Fruit fly (Drosophila melanogaster) whole organism, embryonic: ENCODE data around the gene Jhbp11.
A peak's percentile ranks its signal among the peaks of the same experiment; 100 is the strongest.

Experiments used
- Awh ChIP-seq: fragments of 200-800 bp; sonication (Bioruptor generic); IDR thresholded peaks from 2 replicates; pipeline ENCODE4, ENCODE4 v1.3.6; 2022; ENCODE audit warnings: missing biosample characterization, missing genetic modification characterization
- B-H2 ChIP-seq: fragments of 200-800 bp; sonication (Bioruptor generic); optimal IDR thresholded peaks from 2 replicates; lab custom pipeline; 2018; ENCODE audit warnings: missing biosample characterization, mild to moderate bottlenecking, missing genetic modification characterization
- CG10209 ChIP-seq: fragments of 200-800 bp; sonication (Bioruptor generic); optimal IDR thresholded peaks from 3 replicates; lab custom pipeline; 2017; ENCODE audit warnings: missing biosample characterization, mild to moderate bottlenecking, missing genetic modification characterization, missing genetic modification reagents
- CG10979 ChIP-seq: fragments of 200-800 bp; sonication (Bioruptor generic); optimal IDR thresholded peaks from 2 replicates; lab custom pipeline; 2018; ENCODE audit warnings: missing biosample characterization, mild to moderate bottlenecking, missing genetic modification characterization, moderate library complexity
- CG11504 ChIP-seq: fragments of 200-800 bp; sonication (Bioruptor generic); optimal IDR thresholded peaks from 3 replicates; lab custom pipeline; 2019; ENCODE audit warnings: missing biosample characterization, mild to moderate bottlenecking, missing genetic modification characterization, moderate library complexity
- CG12744 ChIP-seq: fragments of 200-800 bp; sonication (Bioruptor generic); optimal IDR thresholded peaks from 2 replicates; lab custom pipeline; 2016; ENCODE audit warnings: missing biosample characterization, missing genetic modification characterization
- CG14014 ChIP-seq: fragments of 200-800 bp; sonication (Bioruptor generic); IDR thresholded peaks from 2 replicates; pipeline ENCODE4 v1.3.6; 2022; ENCODE audit warnings: missing biosample characterization, missing genetic modification characterization
- CG14050 ChIP-seq: fragments of 200-800 bp; sonication (Bioruptor generic); IDR thresholded peaks from 3 replicates; pipeline ENCODE4 v1.3.6; 2022; ENCODE audit warnings: missing biosample characterization, missing genetic modification characterization
- CG14667 ChIP-seq: fragments of 200-800 bp; sonication (Bioruptor generic); IDR thresholded peaks from 2 replicates; pipeline ENCODE4 v1.3.6; 2022; ENCODE audit warnings: missing biosample characterization, missing genetic modification characterization
- CG1529 ChIP-seq: fragments of 200-800 bp; sonication (Bioruptor generic); optimal IDR thresholded peaks from 3 replicates; lab custom pipeline; 2018; ENCODE audit warnings: missing biosample characterization, missing genetic modification characterization
- CG15479 ChIP-seq: fragments of 200-800 bp; sonication (Bioruptor generic); optimal IDR thresholded peaks from 3 replicates; lab custom pipeline; 2019; ENCODE audit warnings: missing biosample characterization, mild to moderate bottlenecking, missing genetic modification characterization, moderate library complexity
- CG18619 ChIP-seq: fragments of 200-800 bp; sonication (Bioruptor generic); optimal IDR thresholded peaks from 3 replicates; lab custom pipeline; 2017; ENCODE audit warnings: missing biosample characterization, mild to moderate bottlenecking, missing genetic modification characterization
- CG3407 ChIP-seq: fragments of 200-800 bp; sonication (Bioruptor generic); optimal IDR thresholded peaks from 2 replicates; lab custom pipeline; 2018; ENCODE audit warnings: missing biosample characterization, mild to moderate bottlenecking, missing genetic modification characterization
- CG34224 ChIP-seq: fragments of 200-800 bp; sonication (Bioruptor generic); IDR thresholded peaks from 3 replicates; pipeline ENCODE4 v1.3.6; 2022; ENCODE audit warnings: missing biosample characterization, missing genetic modification characterization; ENCODE audit not compliant: partially characterized antibody
- CG4404 ChIP-seq: fragments of 200-800 bp; sonication (Bioruptor generic); IDR thresholded peaks from 2 replicates; pipeline ENCODE4 v1.3.6; 2022; ENCODE audit warnings: missing biosample characterization, missing genetic modification characterization
- CG4820 ChIP-seq: fragments of 200-800 bp; sonication (Bioruptor generic); optimal IDR thresholded peaks from 3 replicates; lab custom pipeline; 2016; ENCODE audit warnings: missing biosample characterization, missing genetic modification characterization
- CG7928 ChIP-seq: fragments of 200-800 bp; sonication (Bioruptor generic); optimal IDR thresholded peaks from 2 replicates; lab custom pipeline; 2017; ENCODE audit warnings: missing biosample characterization, mild to moderate bottlenecking, missing genetic modification characterization
- CG8290 ChIP-seq, 3 experiments: fragments of 200-800 bp; sonication (Bioruptor generic); optimal IDR thresholded peaks; 2 replicates each; lab custom pipeline; 2016 to 2019; ENCODE audit warnings: missing biosample characterization in 3 of 3, missing genetic modification characterization in 3 of 3, mild to moderate bottlenecking in 2 of 3, moderate library complexity in 1 of 3
- D ChIP-seq, 2 experiments: fragments of 200-800 bp in 1 of 2; fragments of >200 bp in 1 of 2; sonication (Bioruptor generic) in 1 of 2; optimal IDR thresholded peaks; 2 replicates in 1 of 2; 3 replicates in 1 of 2; lab custom pipeline; 2017; ENCODE audit warnings: mild to moderate bottlenecking in 1 of 2, missing biosample characterization in 1 of 2, missing genetic modification characterization in 1 of 2, missing genetic modification reagents in 1 of 2
- Dfd ChIP-seq, 2 experiments: fragments of >200 bp; optimal IDR thresholded peaks; 2 replicates each; lab custom pipeline; 2017; ENCODE audit warnings: missing biosample characterization in 2 of 2, missing genetic modification characterization in 2 of 2
- Doc2 ChIP-seq: fragments of 200-800 bp; sonication (Bioruptor generic); IDR thresholded peaks from 2 replicates; pipeline ENCODE4 v1.3.6; 2022; ENCODE audit warnings: missing biosample characterization, missing genetic modification characterization
- E2f1 ChIP-seq: fragments of 200-800 bp; sonication (Bioruptor generic); IDR thresholded peaks from 2 replicates; pipeline ENCODE4 v1.3.6; 2022; ENCODE audit warnings: missing biosample characterization, missing genetic modification characterization
- Hey ChIP-seq: fragments of 200-800 bp; sonication (Bioruptor generic); optimal IDR thresholded peaks from 3 replicates; lab custom pipeline; 2018; ENCODE audit warnings: missing biosample characterization, mild to moderate bottlenecking, missing genetic modification characterization
- HmgD ChIP-seq: fragments of 200-800 bp; sonication (Bioruptor generic); optimal IDR thresholded peaks from 3 replicates; lab custom pipeline; 2016; ENCODE audit warnings: missing biosample characterization, missing genetic modification characterization
- HmgZ ChIP-seq: fragments of 200-800 bp; sonication (Bioruptor generic); optimal IDR thresholded peaks from 2 replicates; lab custom pipeline; 2018; ENCODE audit warnings: missing biosample characterization, mild to moderate bottlenecking, missing genetic modification characterization
- Scr ChIP-seq: fragments of 200-800 bp; sonication (Bioruptor generic); IDR thresholded peaks from 2 replicates; pipeline ENCODE4 v1.3.6; 2022; ENCODE audit warnings: missing biosample characterization, missing genetic modification characterization; ENCODE audit not compliant: partially characterized antibody
- Sox100B ChIP-seq: fragments of 200-800 bp; sonication (Bioruptor generic); optimal IDR thresholded peaks from 3 replicates; lab custom pipeline; 2018; ENCODE audit warnings: missing biosample characterization, mild to moderate bottlenecking, missing genetic modification characterization
- Sox102F ChIP-seq: fragments of 200-800 bp; sonication (Bioruptor generic); optimal IDR thresholded peaks from 2 replicates; lab custom pipeline; 2018; ENCODE audit warnings: missing biosample characterization, mild to moderate bottlenecking, missing genetic modification characterization, moderate library complexity
- Tbp ChIP-seq: fragments of >200 bp; optimal IDR thresholded peaks from 2 replicates; lab custom pipeline; 2018; ENCODE audit warnings: missing biosample characterization, missing genetic modification characterization
- ato ChIP-seq: fragments of 200-800 bp; sonication (Bioruptor generic); IDR thresholded peaks from 2 replicates; pipeline ENCODE4 v1.3.6; 2022; ENCODE audit warnings: missing biosample characterization, missing genetic modification characterization; ENCODE audit not compliant: partially characterized antibody
- bsh ChIP-seq, 2 experiments: fragments of 200-800 bp; sonication (Bioruptor generic); optimal IDR thresholded peaks; 2 replicates each; lab custom pipeline; 2017 to 2018; ENCODE audit warnings: mild to moderate bottlenecking in 2 of 2, missing biosample characterization in 2 of 2, missing genetic modification characterization in 2 of 2, moderate library complexity in 1 of 2
- btn ChIP-seq: fragments of 200-800 bp; sonication (Bioruptor generic); optimal IDR thresholded peaks from 2 replicates; lab custom pipeline; 2016; ENCODE audit warnings: missing biosample characterization, missing genetic modification characterization
- cad ChIP-seq: fragments of >200 bp; optimal IDR thresholded peaks from 2 replicates; lab custom pipeline; 2017; ENCODE audit warnings: missing biosample characterization, missing genetic modification characterization
- crp ChIP-seq, 2 experiments: fragments of 200-800 bp; sonication (Bioruptor generic); optimal IDR thresholded peaks; 2 replicates in 1 of 2; 3 replicates in 1 of 2; lab custom pipeline; 2017; ENCODE audit warnings: missing biosample characterization in 2 of 2, missing genetic modification characterization in 2 of 2, mild to moderate bottlenecking in 1 of 2, moderate library complexity in 1 of 2
- dimm ChIP-seq: fragments of 200-800 bp; sonication (Bioruptor generic); IDR thresholded peaks from 2 replicates; pipeline ENCODE4 v1.3.6; 2022; ENCODE audit warnings: missing biosample characterization, missing genetic modification characterization
- eyg ChIP-seq: fragments of 200-800 bp; sonication (Bioruptor generic); optimal IDR thresholded peaks from 3 replicates; lab custom pipeline; 2016; ENCODE audit warnings: missing biosample characterization, missing genetic modification characterization
- ftz-f1 ChIP-seq: fragments of 200-800 bp; sonication (Bioruptor generic); optimal IDR thresholded peaks from 2 replicates; lab custom pipeline; 2016; ENCODE audit warnings: missing biosample characterization, missing genetic modification characterization
- grn ChIP-seq: fragments of 200-800 bp; sonication (Bioruptor generic); optimal IDR thresholded peaks from 3 replicates; lab custom pipeline; 2017; ENCODE audit warnings: missing biosample characterization, missing genetic modification characterization
- kah ChIP-seq: fragments of 200-800 bp; sonication (Bioruptor generic); optimal IDR thresholded peaks from 2 replicates; lab custom pipeline; 2018; ENCODE audit warnings: missing biosample characterization, mild to moderate bottlenecking, missing genetic modification characterization
- lab ChIP-seq: fragments of 200-800 bp; sonication (Bioruptor generic); optimal IDR thresholded peaks from 3 replicates; lab custom pipeline; 2017; ENCODE audit warnings: missing biosample characterization, missing genetic modification characterization, mild to moderate bottlenecking, moderate library complexity, missing genetic modification reagents
- mirr ChIP-seq: fragments of 200-800 bp; sonication (Bioruptor generic); optimal IDR thresholded peaks from 3 replicates; lab custom pipeline; 2018; ENCODE audit warnings: missing biosample characterization, mild to moderate bottlenecking, missing genetic modification characterization
- nau ChIP-seq: fragments of 200-800 bp; sonication (Bioruptor generic); optimal IDR thresholded peaks from 3 replicates; lab custom pipeline; 2017; ENCODE audit warnings: missing biosample characterization, mild to moderate bottlenecking, missing genetic modification characterization, missing genetic modification reagents
- pros ChIP-seq: fragments of 200-800 bp; sonication (Bioruptor generic); optimal IDR thresholded peaks from 3 replicates; lab custom pipeline; 2019; ENCODE audit warnings: missing biosample characterization, mild to moderate bottlenecking, missing genetic modification characterization, moderate library complexity
- ranshi ChIP-seq: fragments of 200-800 bp; sonication (Bioruptor generic); IDR thresholded peaks from 2 replicates; pipeline ENCODE4 v1.3.6; 2022; ENCODE audit warnings: missing biosample characterization, missing genetic modification characterization
- sc ChIP-seq, 3 experiments: fragments of >200 bp in 2 of 3; fragments of 200-800 bp in 1 of 3; sonication (Bioruptor generic) in 1 of 3; optimal IDR thresholded peaks; 2 replicates in 2 of 3; 3 replicates in 1 of 3; lab custom pipeline; 2017; ENCODE audit warnings: mild to moderate bottlenecking in 1 of 3, missing biosample characterization in 1 of 3, missing genetic modification characterization in 1 of 3, missing genetic modification reagents in 1 of 3
- twi ChIP-seq: fragments of 200-800 bp; optimal IDR thresholded peaks from 2 replicates; lab custom pipeline; 2019; ENCODE audit warnings: missing biosample characterization, mild to moderate bottlenecking, missing genetic modification characterization, moderate library complexity
- vnd ChIP-seq: fragments of 200-800 bp; sonication (Bioruptor generic); IDR thresholded peaks from 3 replicates; pipeline ENCODE4 v1.3.6; 2022; ENCODE audit warnings: missing biosample characterization, missing genetic modification characterization; ENCODE audit not compliant: partially characterized antibody
- vvl ChIP-seq: fragments of 200-800 bp; sonication (Bioruptor generic); IDR thresholded peaks from 2 replicates; pipeline ENCODE4 v1.3.6; 2022; ENCODE audit warnings: missing biosample characterization, missing genetic modification characterization
- z ChIP-seq: fragments of 200-800 bp; sonication (Bioruptor generic); IDR thresholded peaks from 3 replicates; pipeline ENCODE4 v1.3.6; 2022; ENCODE audit warnings: missing biosample characterization, missing genetic modification characterization

Gene Jhbp11

dm6 chr3R:27130551-27131161, 29.6 kb downstream of the Jhbp11 start (continued):
- TF ChIP-seq sc (optimal IDR thresholded peaks at IDR 0.05; lab: Kevin White, UChicago) (no peak), sc (GFP tag; optimal IDR thresholded peaks at IDR 0.05; lab: Kevin White, UChicago) (no peak), CG34224 (no peak), CG11504 (no peak), E2f1 (GFP tag; lab: Robert Waterston, UW) (no peak), CG4820 (GFP tag; lab: Kevin White, UChicago) (no peak), btn (GFP tag; lab: Kevin White, UChicago) (no peak), vnd (no peak), CG10209 (GFP tag; lab: Kevin White, UChicago) (no peak), grn (GFP tag; lab: Kevin White, UChicago) (no peak), B-H2 (GFP tag; lab: Kevin White, UChicago) (peak; percentile 4), CG14014 (GFP tag; lab: Robert Waterston, UW) (no peak), ftz-f1 (GFP tag; lab: Kevin White, UChicago) (peak; percentile 63), vvl (GFP tag; lab: Robert Waterston, UW) (0 out of 2 replicates have a peak, but pooled peaks have one; percentile 11), twi (tag; lab: Kevin White, UChicago) (no peak), CG1529 (GFP tag; lab: Kevin White, UChicago) (no peak), cad (no peak), HmgZ (tag; lab: Kevin White, UChicago) (no peak), CG8290 (GFP tag; optimal IDR thresholded peaks at IDR 0.05; lab: Kevin White, UChicago) (no peak), CG8290 (tag; optimal IDR thresholded peaks at IDR 0.05; lab: Kevin White, UChicago) (peak in 1 of 2 experiments; percentile 22), D (optimal IDR thresholded peaks at IDR 0.05; lab: Kevin White, UChicago) (no peak), D (GFP tag; optimal IDR thresholded peaks at IDR 0.05; lab: Kevin White, UChicago) (no peak), ato (GFP tag; lab: Robert Waterston, UW) (no peak), CG15479 (GFP tag; lab: Kevin White, UChicago) (no peak), Dfd (GFP tag; optimal IDR thresholded peaks at IDR 0.05; lab: Kevin White, UChicago) (no peak), CG14667 (no peak), crp (GFP tag; optimal IDR thresholded peaks at IDR 0.05; lab: Kevin White, UChicago) (no peak), Tbp (GFP tag; lab: Kevin White, UChicago) (no peak), Hey (tag; lab: Kevin White, UChicago) (no peak), dimm (GFP tag; lab: Robert Waterston, UW) (no peak), CG10979 (tag; lab: Kevin White, UChicago) (no peak), mirr (GFP tag; lab: Kevin White, UChicago) (peak; percentile 19), CG3407 (GFP tag; lab: Kevin White, UChicago) (no peak), Awh (no peak), kah (no peak), nau (GFP tag; lab: Kevin White, UChicago) (no peak), CG14050 (GFP tag; lab: Robert Waterston, UW) (no peak), bsh (GFP tag; optimal IDR thresholded peaks at IDR 0.05; lab: Kevin White, UChicago) (no peak), CG18619 (GFP tag; lab: Kevin White, UChicago) (no peak), HmgD (no peak), eyg (GFP tag; lab: Kevin White, UChicago) (no peak), Scr (GFP tag; lab: Robert Waterston, UW) (no peak), CG7928 (GFP tag; lab: Kevin White, UChicago) (no peak), CG12744 (GFP tag; lab: Kevin White, UChicago) (no peak), pros (GFP tag; lab: Kevin White, UChicago) (no peak), CG4404 (GFP tag; lab: Robert Waterston, UW) (no peak), Sox100B (GFP tag; lab: Kevin White, UChicago) (no peak), z (no peak), ranshi (no peak), Sox102F (GFP tag; lab: Kevin White, UChicago) (no peak), Doc2 (no peak), lab (GFP tag; lab: Kevin White, UChicago) (peak; percentile 11)
